Worm (Caenorhabditis elegans) whole organism, L4/young adult: Measurements from ENCODE around the gene lgc-1.

Experiments
- dao-5 ChIP-seq: sonication (generic microtip); optimal IDR thresholded peaks from 2 replicates; lab custom pipeline; 2016; ENCODE audit warnings: missing genotype, missing genetic modification characterization, moderate library complexity, missing compliant biosample characterization
- him-1 ChIP-seq: sonication (generic microtip); optimal IDR thresholded peaks from 2 replicates; lab custom pipeline; 2016; ENCODE audit warnings: missing genotype, missing genetic modification reagents, missing genetic modification characterization, missing compliant biosample characterization

ce11 chrV:4106688-4107087, 28.1 kb upstream of the lgc-1 start:
- no peak for TF ChIP-seq dao-5 (tag; lab: Kevin White, UChicago)
- no peak for TF ChIP-seq him-1 (tag; lab: Kevin White, UChicago)
